Worm (Caenorhabditis elegans): ENCODE data around the gene gldi-5.

DNA sequence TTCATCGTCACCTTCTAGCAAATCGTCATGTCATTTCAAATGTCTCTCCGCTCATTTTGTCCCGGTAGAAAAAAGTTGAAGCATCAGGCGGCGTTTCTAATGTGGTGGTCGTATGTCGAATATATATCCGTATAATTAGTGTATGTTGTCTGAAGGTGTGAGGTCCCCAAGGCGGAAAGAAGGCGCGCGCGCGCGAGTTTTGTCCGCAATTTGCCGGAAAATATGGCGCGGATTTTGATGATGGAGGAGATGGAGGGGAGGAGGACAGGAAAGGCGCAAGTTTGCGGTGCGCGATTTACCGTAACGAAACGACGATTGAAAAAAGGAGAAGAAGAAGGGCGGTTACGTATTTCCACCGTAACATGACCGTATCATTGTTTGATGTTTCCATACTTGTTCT, 15.8 kb upstream of the gldi-5 start:
- TF ChIP-seq ztf-4 (tag; optimal IDR thresholded peaks at IDR 0.05) (no peak), aly-2 (tag; optimal IDR thresholded peaks at IDR 0.05) (no peak), F13H6.1 (tag; optimal IDR thresholded peaks at IDR 0.05) (no peak), snpc-4 (tag; optimal IDR thresholded peaks at IDR 0.05) (no peak), R02D3.7 (tag; optimal IDR thresholded peaks at IDR 0.05) (no peak), zag-1 (tag; optimal IDR thresholded peaks at IDR 0.05) (no peak), lin-13 (GFP tag; optimal IDR thresholded peaks at IDR 0.05) (no peak), unc-39 (tag; optimal IDR thresholded peaks at IDR 0.05) (no peak)
